Fruit fly (Drosophila melanogaster): ENCODE data around the gene CG34130.

- TF ChIP-seq CTCF (optimal IDR thresholded peaks at IDR 0.05) = no peak
- no peak for TF ChIP-seq CG8478 (optimal IDR thresholded peaks at IDR 0.05)
Measured at dm6 chr3R:26226506-26227277, 36.9 kb upstream of the CG34130 start.

Data from S2 (cell line).